Worm (Caenorhabditis elegans): Measurements from ENCODE around the gene C03A3.2.

The C03A3.2 gene

DNA sequence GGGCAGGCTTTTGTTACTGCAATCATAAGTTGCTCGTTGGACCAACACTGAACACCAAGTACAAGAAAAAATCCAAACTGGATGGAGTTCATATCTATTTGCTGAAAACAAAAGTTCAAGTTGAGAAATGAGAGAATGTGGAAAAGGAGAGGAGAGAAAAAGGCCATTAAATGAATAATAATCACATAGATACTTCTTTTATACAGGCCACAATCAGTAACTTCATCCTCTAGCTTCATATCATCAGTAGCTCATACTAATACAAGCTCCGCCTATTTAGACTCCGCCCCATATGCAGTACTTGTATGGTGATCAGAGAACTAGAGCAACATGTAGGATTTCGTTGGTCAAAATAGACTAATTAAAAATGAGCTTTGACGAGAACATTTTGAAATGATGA, 16.6 kb downstream of the C03A3.2 start, which contains the start of gene F38B2.2:
TSS of gene F38B2.2 (minus strand) at position 101 of the 400 bp plus-strand sequence.
- TF ChIP-seq alr-1 (tag; optimal IDR thresholded peaks at IDR 0.05) (no peak), ZK546.5 (tag; optimal IDR thresholded peaks at IDR 0.05) (no peak), mdl-1 (tag; optimal IDR thresholded peaks at IDR 0.05) (no peak), ztf-11 (tag; optimal IDR thresholded peaks at IDR 0.05) (no peak), nhr-129 (tag; optimal IDR thresholded peaks at IDR 0.05) (no peak), unc-62 (GFP tag; optimal IDR thresholded peaks at IDR 0.05) (no peak), nhr-10 (tag; optimal IDR thresholded peaks at IDR 0.05) (no peak), mab-5 (tag; optimal IDR thresholded peaks at IDR 0.05) (no peak), fos-1 (tag; optimal IDR thresholded peaks at IDR 0.05) (no peak), nhr-21 (tag; optimal IDR thresholded peaks at IDR 0.05) (no peak), dmd-4 (tag; optimal IDR thresholded peaks at IDR 0.05) (no peak), nhr-25 (tag; optimal IDR thresholded peaks at IDR 0.05) (no peak), nhr-77 (tag; optimal IDR thresholded peaks at IDR 0.05) (no peak), nhr-23 (tag; optimal IDR thresholded peaks at IDR 0.05) (no peak), lin-11 (tag; optimal IDR thresholded peaks at IDR 0.05) (no peak), nhr-12 (tag; optimal IDR thresholded peaks at IDR 0.05) (no peak), lin-13 (GFP tag; optimal IDR thresholded peaks at IDR 0.05) (no peak), ceh-82 (tag; optimal IDR thresholded peaks at IDR 0.05) (no peak), C34F6.9 (tag; optimal IDR thresholded peaks at IDR 0.05) (no peak)

DNA sequence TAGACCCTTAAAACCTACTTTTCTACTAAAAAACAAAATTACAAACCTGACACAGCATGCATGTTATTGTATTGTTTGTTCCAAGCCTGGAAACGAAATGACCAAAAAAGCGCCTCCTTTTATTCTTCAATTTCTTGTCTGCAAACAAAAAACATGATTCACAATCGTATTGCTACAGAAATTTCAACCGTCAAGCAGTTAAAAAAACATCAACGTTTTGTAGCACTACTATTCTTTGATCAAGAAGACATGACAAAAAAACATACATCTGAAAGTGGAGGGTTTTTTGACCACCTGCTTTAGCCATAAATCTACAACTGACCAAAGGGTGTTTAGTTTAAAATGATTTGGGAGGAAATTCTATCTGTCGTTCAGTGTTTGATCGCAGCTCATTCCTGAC, 18.5 kb downstream of the C03A3.2 start, which contains the start of gene F38B2.6:
TSS of gene F38B2.6 (minus strand) at position 101 of the 400 bp plus-strand sequence.
- TF ChIP-seq nhr-237 (tag; optimal IDR thresholded peaks at IDR 0.05) (no peak), mab-5 (tag; optimal IDR thresholded peaks at IDR 0.05) (no peak), nhr-129 (tag; optimal IDR thresholded peaks at IDR 0.05) (no peak), nhr-21 (tag; optimal IDR thresholded peaks at IDR 0.05) (no peak), sma-3 (GFP tag; optimal IDR thresholded peaks at IDR 0.05) (no peak), mbf-1 (tag; optimal IDR thresholded peaks at IDR 0.05) (no peak), unc-62 (GFP tag; optimal IDR thresholded peaks at IDR 0.05) (no peak), fos-1 (tag; optimal IDR thresholded peaks at IDR 0.05) (no peak), C34F6.9 (tag; optimal IDR thresholded peaks at IDR 0.05) (no peak), snpc-4 (tag; optimal IDR thresholded peaks at IDR 0.05) (no peak), unc-39 (tag; optimal IDR thresholded peaks at IDR 0.05) (no peak), ama-1 (optimal IDR thresholded peaks at IDR 0.05) (no peak), egl-27 (tag; optimal IDR thresholded peaks at IDR 0.05) (no peak), peb-1 (tag; optimal IDR thresholded peaks at IDR 0.05) (no peak), ceh-16 (tag; optimal IDR thresholded peaks at IDR 0.05) (no peak), Y55F3AM.14 (GFP tag; optimal IDR thresholded peaks at IDR 0.05) (no peak)

DNA sequence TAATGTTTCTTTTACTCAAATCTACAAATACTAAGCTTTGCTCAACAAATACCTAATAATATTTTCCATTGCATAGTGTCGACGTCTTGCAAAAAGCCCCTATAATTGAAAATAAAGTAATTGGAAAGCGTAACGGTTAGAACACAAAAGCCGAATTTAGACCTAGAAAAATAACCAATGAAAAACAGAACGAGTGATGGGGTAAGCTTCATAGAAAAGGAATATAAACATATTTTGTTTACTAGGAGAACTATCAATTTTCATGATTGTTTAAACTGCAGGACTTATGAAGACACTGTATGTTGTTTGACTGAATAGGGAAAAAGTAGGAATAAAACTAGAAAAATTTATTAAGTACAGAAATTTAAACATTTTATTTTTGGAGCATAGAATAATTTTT, 23.6 kb downstream of the C03A3.2 start, which contains the start of gene F38B2.3:
TSS of gene F38B2.3 (minus strand) at position 101 of the 400 bp plus-strand sequence.
- TF ChIP-seq aly-2 (tag; optimal IDR thresholded peaks at IDR 0.05) (no peak), unc-39 (tag; optimal IDR thresholded peaks at IDR 0.05) (no peak), snpc-4 (tag; optimal IDR thresholded peaks at IDR 0.05) (no peak), sem-4 (tag; optimal IDR thresholded peaks at IDR 0.05) (no peak), ztf-4 (tag; optimal IDR thresholded peaks at IDR 0.05) (no peak), elt-1 (tag; optimal IDR thresholded peaks at IDR 0.05) (no peak), elt-3 (tag; optimal IDR thresholded peaks at IDR 0.05) (no peak), fos-1 (tag; optimal IDR thresholded peaks at IDR 0.05) (no peak), nhr-23 (tag; optimal IDR thresholded peaks at IDR 0.05) (no peak), zag-1 (tag; optimal IDR thresholded peaks at IDR 0.05) (no peak), sma-9 (GFP tag; optimal IDR thresholded peaks at IDR 0.05) (no peak), sma-9 (tag; optimal IDR thresholded peaks at IDR 0.05) (no peak), dmd-4 (tag; optimal IDR thresholded peaks at IDR 0.05) (no peak), lin-39 (tag; optimal IDR thresholded peaks at IDR 0.05) (no peak), nhr-10 (tag; optimal IDR thresholded peaks at IDR 0.05) (no peak), mab-5 (tag; optimal IDR thresholded peaks at IDR 0.05) (no peak)

ce11 chrX:11287617-11288016, 25.0 kb downstream of the C03A3.2 start, which contains the start of gene F38B2.4:
Gene F38B2.4 (minus strand): TSS chrX:11287717.
- TF ChIP-seq ztf-1 (GFP tag; conservative IDR thresholded peaks at IDR 0.05), result no peak
- TF ChIP-seq mdl-1 (tag; optimal IDR thresholded peaks at IDR 0.05), result no peak
- no peak for TF ChIP-seq C34F6.9 (tag; optimal IDR thresholded peaks at IDR 0.05)
- TF ChIP-seq aly-2 (tag; optimal IDR thresholded peaks at IDR 0.05), result no peak

All from whole organism, L2 larva.